Worm (Caenorhabditis elegans) whole organism, young adult: Measurements from ENCODE around the gene twk-3.

Experiments used
- C06A6.2 ChIP-seq: fragments of 200-800 bp; sonication (Bioruptor generic); conservative IDR thresholded peaks from 2 replicates; pipeline ENCODE4 v1.3.6; 2022; ENCODE audit warnings: missing genetic modification characterization, missing compliant biosample characterization
- Y95B8A.8 ChIP-seq: fragments of 200-800 bp; sonication (Bioruptor generic); IDR thresholded peaks from 2 replicates; pipeline ENCODE4 v1.3.6; 2022; ENCODE audit warnings: missing genetic modification reagents, missing genetic modification characterization, missing compliant biosample characterization
- cebp-2 ChIP-seq: fragments of 200-800 bp; sonication (Bioruptor generic); IDR thresholded peaks from 2 replicates; pipeline ENCODE4 v1.3.6; 2022; ENCODE audit warnings: missing genetic modification characterization, missing compliant biosample characterization
- die-1 ChIP-seq: sonication (generic microtip); optimal IDR thresholded peaks from 2 replicates; lab custom pipeline; 2016; ENCODE audit warnings: missing genotype, mild to moderate bottlenecking, missing genetic modification characterization, missing compliant biosample characterization
- dpff-1 ChIP-seq: sonication (generic microtip); optimal IDR thresholded peaks from 2 replicates; lab custom pipeline; 2017; ENCODE audit warnings: mild to moderate bottlenecking, missing genetic modification characterization, missing compliant biosample characterization
- him-1 ChIP-seq: sonication (generic microtip); optimal IDR thresholded peaks from 2 replicates; lab custom pipeline; 2016; ENCODE audit warnings: missing genotype, missing genetic modification reagents, missing genetic modification characterization, missing compliant biosample characterization
- hlh-26 ChIP-seq: fragments of 200-800 bp; sonication (Bioruptor generic); conservative IDR thresholded peaks from 2 replicates; pipeline ENCODE4 v1.3.6; 2022; ENCODE audit warnings: missing genetic modification reagents, missing genetic modification characterization, missing compliant biosample characterization
- snpc-3.4 ChIP-seq: sonication (generic microtip); optimal IDR thresholded peaks from 2 replicates; lab custom pipeline; 2017; ENCODE audit warnings: missing genetic modification characterization, mild to moderate bottlenecking, missing compliant biosample characterization, antibody characterized with exemption, moderate library complexity, missing genotype, missing genetic modification reagents
- snpc-4 ChIP-seq, 5 experiments: fragments of 150-350 bp in 1 of 5; sonication (generic microtip) in 4 of 5; optimal IDR thresholded peaks; 2 replicates each; lab custom pipeline; 2014 to 2018; ENCODE audit warnings: missing genetic modification characterization in 5 of 5, missing biosample characterization in 3 of 5, antibody characterized with exemption in 2 of 5, mild to moderate bottlenecking in 2 of 5, missing compliant biosample characterization in 2 of 5, missing genotype in 2 of 5, moderate library complexity in 2 of 5, missing genetic modification reagents in 1 of 5
- somi-1 ChIP-seq: fragments of 200-800 bp; sonication (Bioruptor generic); optimal IDR thresholded peaks from 2 replicates; lab custom pipeline; 2018; ENCODE audit warnings: mild to moderate bottlenecking, missing genetic modification characterization, missing compliant biosample characterization

ce11 chrII:8190455-8190854 is 22.1 kb downstream of the twk-3 start, which contains the start of gene T05C12.8:
- TF ChIP-seq snpc-3.4 (no peak), Y95B8A.8 (no peak), somi-1 (GFP tag; lab: Kevin White, UChicago) (no peak), cebp-2 (GFP tag; lab: Robert Waterston, UW) (no peak), dpff-1 (tag; lab: Kevin White, UChicago) (no peak), snpc-4 (GFP tag; optimal IDR thresholded peaks at IDR 0.05; lab: Kevin White, UChicago) (no peak), snpc-4 (tag; optimal IDR thresholded peaks at IDR 0.05; lab: Kevin White, UChicago) (no peak), hlh-26 (GFP tag; lab: Robert Waterston, UW) (no peak), C06A6.2 (GFP tag; lab: Robert Waterston, UW) (no peak), him-1 (tag; lab: Kevin White, UChicago) (no peak), die-1 (no peak)
